Fruit fly (Drosophila melanogaster) whole organism, pupa: ENCODE results near the gene Hsp70Ba.

Source experiments
- CG32121 ChIP-seq: fragments of 200-800 bp; sonication (Bioruptor generic); IDR thresholded peaks from 2 replicates; pipeline ENCODE4 v1.3.6; 2022; ENCODE audit warnings: missing biosample characterization, missing genetic modification characterization
- CG34367 ChIP-seq: fragments of 200-800 bp; sonication (Bioruptor generic); optimal IDR thresholded peaks from 2 replicates; lab custom pipeline; 2018; ENCODE audit warnings: missing biosample characterization, mild to moderate bottlenecking, missing genetic modification characterization
- Snoo ChIP-seq: fragments of 200-800 bp; sonication (Bioruptor generic); optimal IDR thresholded peaks from 3 replicates; lab custom pipeline; 2017; ENCODE audit warnings: missing biosample characterization, mild to moderate bottlenecking, missing genetic modification characterization, inconsistent platforms
- gl ChIP-seq: fragments of 200-800 bp; sonication (Bioruptor generic); optimal IDR thresholded peaks from 2 replicates; lab custom pipeline; 2018; ENCODE audit warnings: missing biosample characterization, mild to moderate bottlenecking, missing genetic modification characterization

DNA sequence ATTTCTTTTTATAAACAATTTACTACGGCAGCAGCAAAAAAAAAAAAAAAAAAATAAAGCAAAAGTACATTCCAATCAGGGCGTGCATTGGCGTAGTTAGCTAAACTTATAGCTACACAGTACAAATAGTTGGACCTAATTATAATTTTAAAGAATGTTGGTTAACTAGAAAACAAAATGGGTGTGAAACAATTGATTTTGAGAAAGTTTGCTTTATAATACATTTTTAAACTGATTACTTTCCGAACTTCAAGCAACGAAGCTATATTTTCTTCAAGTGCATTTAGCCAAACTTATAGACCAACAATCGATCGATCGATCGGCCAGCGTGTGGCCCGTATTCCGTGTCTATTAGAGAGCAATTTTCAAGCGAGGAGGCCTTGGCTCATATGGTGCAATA is 16.2 kb downstream of the Hsp70Ba start:
- no peak for TF ChIP-seq gl (tag; lab: Kevin White, UChicago)
- TF ChIP-seq CG34367 (tag; lab: Kevin White, UChicago) = peak; percentile 15
- TF ChIP-seq Snoo (tag; lab: Kevin White, UChicago) = no peak
- peak; percentile 22; the same call in 1 of the 2 replicates for TF ChIP-seq CG32121 (GFP tag; lab: Robert Waterston, UW)
